Worm (Caenorhabditis elegans) whole organism, late embryonic: ENCODE measurements around the gene F39G3.5.

ENCODE experiments used
- F13H6.1 ChIP-seq: sonication (generic microtip); optimal IDR thresholded peaks from 2 replicates; lab custom pipeline; 2016; ENCODE audit warnings: missing genetic modification characterization, missing compliant biosample characterization
- Y22D7AL.16 ChIP-seq: sonication (generic microtip); optimal IDR thresholded peaks from 2 replicates; lab custom pipeline; 2016; ENCODE audit warnings: missing genetic modification characterization, missing compliant biosample characterization
- ama-1 ChIP-seq: fragments of 150-350 bp; optimal IDR thresholded peaks from 2 replicates; lab custom pipeline; 2014
- ceh-31 ChIP-seq: sonication (generic microtip); optimal IDR thresholded peaks from 2 replicates; lab custom pipeline; 2016; ENCODE audit warnings: missing genetic modification characterization, missing compliant biosample characterization
- dmd-4 ChIP-seq: sonication (generic microtip); optimal IDR thresholded peaks from 2 replicates; lab custom pipeline; 2016; ENCODE audit warnings: borderline replicate concordance, missing genetic modification characterization, missing compliant biosample characterization
- eyg-1 ChIP-seq: sonication (generic microtip); optimal IDR thresholded peaks from 2 replicates; lab custom pipeline; 2016; ENCODE audit warnings: missing genotype, missing genetic modification characterization, missing compliant biosample characterization
- nhr-11 ChIP-seq: fragments of 150-350 bp; optimal IDR thresholded peaks from 2 replicates; lab custom pipeline; 2014; ENCODE audit warnings: missing biosample characterization, missing genetic modification characterization
- pat-9 ChIP-seq: fragments of 200-800 bp; sonication (Bioruptor generic); optimal IDR thresholded peaks from 2 replicates; lab custom pipeline; 2018; ENCODE audit warnings: mild to moderate bottlenecking, missing genetic modification characterization, moderate library complexity, missing compliant biosample characterization
- pqm-1 ChIP-seq: sonication (generic microtip); optimal IDR thresholded peaks from 2 replicates; lab custom pipeline; 2016; ENCODE audit warnings: missing genetic modification characterization, missing compliant biosample characterization
- rnt-1 ChIP-seq: sonication (generic microtip); optimal IDR thresholded peaks from 2 replicates; lab custom pipeline; 2016; ENCODE audit warnings: missing genetic modification characterization, missing compliant biosample characterization
- unc-3 ChIP-seq, 2 experiments: fragments of 200-800 bp in 1 of 2; sonication (Bioruptor generic) in 1 of 2; sonication (generic microtip) in 1 of 2; conservative IDR thresholded peaks in 1 of 2; optimal IDR thresholded peaks in 1 of 2; 2 replicates each; pipeline versions ENCODE4 v1.3.6 to Lab custom; 2016 to 2022; ENCODE audit warnings: missing compliant biosample characterization in 2 of 2, missing genetic modification characterization in 2 of 2, missing genetic modification reagents in 1 of 2

DNA sequence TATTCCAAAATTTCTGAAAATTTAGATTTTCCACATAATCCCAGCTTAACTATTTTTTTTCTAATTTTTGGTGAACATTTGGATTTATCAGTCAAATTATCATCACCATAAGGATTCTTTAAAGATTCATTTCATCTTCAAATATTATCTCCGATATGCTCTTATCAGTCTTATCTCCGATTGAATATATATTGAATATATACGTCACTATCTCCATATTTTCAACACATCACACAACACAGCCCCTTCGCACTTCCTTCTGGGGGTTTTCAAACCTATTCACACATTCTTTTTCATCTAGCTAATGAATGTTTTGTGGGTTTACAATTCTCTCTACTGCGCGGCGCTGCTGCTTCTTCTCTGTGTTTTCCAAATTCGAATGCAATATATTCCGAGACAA is 23.7 kb upstream of the F39G3.5 start:
- no peak for TF ChIP-seq dmd-4
- no peak for TF ChIP-seq eyg-1 (tag; lab: Kevin White, UChicago)
- no peak for TF ChIP-seq ama-1
- TF ChIP-seq unc-3 (GFP tag; conservative IDR thresholded peaks at IDR 0.05; lab: Robert Waterston, UW) = no peak
- no peak for TF ChIP-seq unc-3 (tag; optimal IDR thresholded peaks at IDR 0.05; lab: Kevin White, UChicago)
- no peak for TF ChIP-seq pat-9 (tag; lab: Kevin White, UChicago)
- TF ChIP-seq pqm-1 = no peak
- TF ChIP-seq F13H6.1 = no peak
- TF ChIP-seq rnt-1 (tag; lab: Kevin White, UChicago) = no peak
- no peak for TF ChIP-seq ceh-31 (tag; lab: Kevin White, UChicago)
- no peak for TF ChIP-seq nhr-11 (tag; lab: Kevin White, UChicago)
- no peak for TF ChIP-seq Y22D7AL.16 (tag; lab: Kevin White, UChicago)
